Fruit fly (Drosophila melanogaster) whole organism, embryonic: ENCODE results near the gene ich.

Experiments
- Adf1 ChIP-seq: fragments of 200-800 bp; sonication (Bioruptor generic); IDR thresholded peaks from 2 replicates; pipeline ENCODE4 v1.3.6; 2022; ENCODE audit warnings: missing biosample characterization, missing genetic modification characterization
- CG10147 ChIP-seq: fragments of 200-800 bp; sonication (Bioruptor generic); optimal IDR thresholded peaks from 2 replicates; lab custom pipeline; 2019; ENCODE audit warnings: missing biosample characterization, mild to moderate bottlenecking, missing genetic modification characterization, moderate library complexity
- CG10959 ChIP-seq: fragments of 200-800 bp; sonication (Bioruptor generic); IDR thresholded peaks from 2 replicates; pipeline ENCODE4 v1.3.6; 2022; ENCODE audit warnings: missing biosample characterization, missing genetic modification characterization
- CG11093 ChIP-seq: fragments of 200-800 bp; sonication (Bioruptor generic); IDR thresholded peaks from 3 replicates; pipeline ENCODE4 v1.3.6; 2022; ENCODE audit warnings: missing biosample characterization, missing genetic modification characterization
- CG11696 ChIP-seq: fragments of 200-800 bp; sonication (Bioruptor generic); IDR thresholded peaks from 2 replicates; pipeline ENCODE4 v1.3.6; 2022; ENCODE audit warnings: missing biosample characterization, missing genetic modification characterization
- CG12071 ChIP-seq: fragments of 200-800 bp; sonication (Bioruptor generic); optimal IDR thresholded peaks from 3 replicates; lab custom pipeline; 2018; ENCODE audit warnings: missing biosample characterization, mild to moderate bottlenecking, missing genetic modification characterization
- CG13894 ChIP-seq: fragments of 200-800 bp; sonication (Bioruptor generic); optimal IDR thresholded peaks from 3 replicates; lab custom pipeline; 2018; ENCODE audit warnings: missing biosample characterization, mild to moderate bottlenecking, missing genetic modification characterization, moderate library complexity
- CG15011 ChIP-seq: fragments of 200-800 bp; sonication (Bioruptor generic); optimal IDR thresholded peaks from 3 replicates; lab custom pipeline; 2018; ENCODE audit warnings: missing biosample characterization, mild to moderate bottlenecking, missing genetic modification characterization
- CG15073 ChIP-seq: fragments of 200-800 bp; sonication (Bioruptor generic); optimal IDR thresholded peaks from 2 replicates; lab custom pipeline; 2016; ENCODE audit warnings: missing biosample characterization, missing genetic modification characterization
- CG17361 ChIP-seq: fragments of 200-800 bp; sonication (Bioruptor generic); IDR thresholded peaks from 3 replicates; pipeline ENCODE4 v1.3.6; 2022; ENCODE audit warnings: missing biosample characterization, missing genetic modification characterization
- CG17385 ChIP-seq: fragments of 200-800 bp; sonication (Bioruptor generic); optimal IDR thresholded peaks from 3 replicates; lab custom pipeline; 2018; ENCODE audit warnings: missing biosample characterization, mild to moderate bottlenecking, missing genetic modification characterization
- CG17612 ChIP-seq: fragments of 200-800 bp; sonication (Bioruptor generic); IDR thresholded peaks from 2 replicates; pipeline ENCODE4 v1.3.6; 2022; ENCODE audit warnings: missing biosample characterization, missing genetic modification characterization
- CG2116 ChIP-seq: fragments of 200-800 bp; sonication (Bioruptor generic); optimal IDR thresholded peaks from 3 replicates; lab custom pipeline; 2018; ENCODE audit warnings: missing biosample characterization, mild to moderate bottlenecking, missing genetic modification characterization
- CG2199 ChIP-seq: fragments of 200-800 bp; sonication (Bioruptor generic); IDR thresholded peaks from 3 replicates; pipeline ENCODE4 v1.3.6; 2022; ENCODE audit warnings: missing biosample characterization, missing genetic modification characterization
- CG30403 ChIP-seq: fragments of 200-800 bp; sonication (Bioruptor generic); optimal IDR thresholded peaks from 3 replicates; lab custom pipeline; 2016; ENCODE audit warnings: missing biosample characterization, missing genetic modification characterization
- CG6683 ChIP-seq: fragments of 200-800 bp; sonication (Bioruptor generic); optimal IDR thresholded peaks from 2 replicates; lab custom pipeline; 2017; ENCODE audit warnings: missing biosample characterization, mild to moderate bottlenecking, missing genetic modification characterization, missing genetic modification reagents
- CG7357 ChIP-seq: fragments of 200-800 bp; sonication (Bioruptor generic); IDR thresholded peaks from 3 replicates; pipeline ENCODE4 v1.3.6; 2022; ENCODE audit warnings: missing biosample characterization, missing genetic modification characterization
- CG7786 ChIP-seq: fragments of 200-800 bp; sonication (Bioruptor generic); optimal IDR thresholded peaks from 2 replicates; lab custom pipeline; 2016; ENCODE audit warnings: missing biosample characterization, missing genetic modification characterization
- CG7928 ChIP-seq: fragments of 200-800 bp; sonication (Bioruptor generic); optimal IDR thresholded peaks from 2 replicates; lab custom pipeline; 2017; ENCODE audit warnings: missing biosample characterization, mild to moderate bottlenecking, missing genetic modification characterization
- CG8089 ChIP-seq: fragments of 200-800 bp; sonication (Bioruptor generic); optimal IDR thresholded peaks from 3 replicates; lab custom pipeline; 2016; ENCODE audit warnings: missing biosample characterization, missing genetic modification characterization
- CoRest ChIP-seq: fragments of 200-800 bp; sonication (Bioruptor generic); optimal IDR thresholded peaks from 3 replicates; lab custom pipeline; 2018; ENCODE audit warnings: missing biosample characterization, mild to moderate bottlenecking, missing genetic modification characterization, moderate library complexity
- D19A ChIP-seq: fragments of 200-800 bp; optimal IDR thresholded peaks from 3 replicates; lab custom pipeline; 2019; ENCODE audit warnings: missing biosample characterization, mild to moderate bottlenecking, missing genetic modification characterization, moderate library complexity
- Dbx ChIP-seq: fragments of 200-800 bp; sonication (Bioruptor generic); IDR thresholded peaks from 3 replicates; pipeline ENCODE4 v1.3.6; 2022; ENCODE audit warnings: missing biosample characterization, missing genetic modification characterization
- Dll ChIP-seq: fragments of 200-800 bp; sonication (Bioruptor generic); IDR thresholded peaks from 4 replicates; pipeline ENCODE4 v1.3.6; 2022; ENCODE audit warnings: missing biosample characterization, missing genetic modification characterization; ENCODE audit not compliant: partially characterized antibody
- Eip74EF ChIP-seq, 2 experiments: fragments of 200-800 bp in 1 of 2; fragments of >200 bp in 1 of 2; sonication (Bioruptor generic) in 1 of 2; optimal IDR thresholded peaks; 2 replicates each; lab custom pipeline; 2017 to 2019; ENCODE audit warnings: missing biosample characterization in 2 of 2, missing genetic modification characterization in 2 of 2, mild to moderate bottlenecking in 1 of 2, moderate library complexity in 1 of 2
- Fer1 ChIP-seq: fragments of 200-800 bp; sonication (Bioruptor generic); optimal IDR thresholded peaks from 2 replicates; lab custom pipeline; 2017; ENCODE audit warnings: missing biosample characterization, mild to moderate bottlenecking, missing genetic modification characterization
- Hey ChIP-seq: fragments of 200-800 bp; sonication (Bioruptor generic); optimal IDR thresholded peaks from 3 replicates; lab custom pipeline; 2018; ENCODE audit warnings: missing biosample characterization, mild to moderate bottlenecking, missing genetic modification characterization
- HmgD ChIP-seq: fragments of 200-800 bp; sonication (Bioruptor generic); optimal IDR thresholded peaks from 3 replicates; lab custom pipeline; 2016; ENCODE audit warnings: missing biosample characterization, missing genetic modification characterization
- NK7.1 ChIP-seq: fragments of 200-800 bp; sonication (Bioruptor generic); optimal IDR thresholded peaks from 3 replicates; lab custom pipeline; 2016; ENCODE audit warnings: missing biosample characterization, missing genetic modification characterization
- Nf-YA ChIP-seq: fragments of 200-800 bp; sonication (Bioruptor generic); IDR thresholded peaks from 2 replicates; pipeline ENCODE4 v1.3.6; 2022; ENCODE audit warnings: missing biosample characterization, missing genetic modification characterization
- TFAM ChIP-seq: fragments of 200-800 bp; sonication (Bioruptor generic); optimal IDR thresholded peaks from 2 replicates; lab custom pipeline; 2017; ENCODE audit warnings: missing biosample characterization, missing genetic modification characterization, inconsistent platforms
- Vsx1 ChIP-seq: fragments of 200-800 bp; sonication (Bioruptor generic); optimal IDR thresholded peaks from 2 replicates; lab custom pipeline; 2017; ENCODE audit warnings: missing biosample characterization, mild to moderate bottlenecking, missing genetic modification characterization, missing genetic modification reagents
- ab ChIP-seq: fragments of 200-800 bp; sonication (Bioruptor generic); optimal IDR thresholded peaks from 2 replicates; lab custom pipeline; 2016; ENCODE audit warnings: missing biosample characterization, missing genetic modification characterization
- abd-A ChIP-seq: fragments of 200-800 bp; sonication (Bioruptor generic); optimal IDR thresholded peaks from 3 replicates; lab custom pipeline; 2019; ENCODE audit warnings: missing biosample characterization, mild to moderate bottlenecking, missing genetic modification characterization, moderate library complexity
- klu ChIP-seq: fragments of 200-800 bp; sonication (Bioruptor generic); IDR thresholded peaks from 2 replicates; pipeline ENCODE4 v1.3.6; 2022; ENCODE audit warnings: missing biosample characterization, missing genetic modification characterization
- lab ChIP-seq: fragments of 200-800 bp; sonication (Bioruptor generic); optimal IDR thresholded peaks from 3 replicates; lab custom pipeline; 2017; ENCODE audit warnings: missing biosample characterization, missing genetic modification characterization, mild to moderate bottlenecking, moderate library complexity, missing genetic modification reagents
- mam ChIP-seq: fragments of 200-800 bp; sonication (Bioruptor generic); optimal IDR thresholded peaks from 3 replicates; lab custom pipeline; 2016; ENCODE audit warnings: missing biosample characterization, missing genetic modification characterization
- otp ChIP-seq: fragments of 200-800 bp; sonication (Bioruptor generic); IDR thresholded peaks from 3 replicates; pipeline ENCODE4, ENCODE4 v1.3.6; 2022; ENCODE audit warnings: missing biosample characterization, missing genetic modification characterization
- pfk ChIP-seq: fragments of 200-800 bp; sonication (Bioruptor generic); optimal IDR thresholded peaks from 2 replicates; lab custom pipeline; 2018; ENCODE audit warnings: missing biosample characterization, mild to moderate bottlenecking, missing genetic modification characterization, moderate library complexity
- pho ChIP-seq: fragments of 200-800 bp; sonication (Bioruptor generic); optimal IDR thresholded peaks from 2 replicates; lab custom pipeline; 2016; ENCODE audit warnings: missing biosample characterization, missing genetic modification characterization
- pros ChIP-seq: fragments of 200-800 bp; sonication (Bioruptor generic); optimal IDR thresholded peaks from 3 replicates; lab custom pipeline; 2019; ENCODE audit warnings: missing biosample characterization, mild to moderate bottlenecking, missing genetic modification characterization, moderate library complexity
- repo ChIP-seq: fragments of 200-800 bp; sonication (Bioruptor generic); optimal IDR thresholded peaks from 2 replicates; lab custom pipeline; 2016; ENCODE audit warnings: missing biosample characterization, missing genetic modification characterization
- sisA ChIP-seq: fragments of 200-800 bp; sonication (Bioruptor generic); IDR thresholded peaks from 2 replicates; pipeline ENCODE4 v1.3.6; 2022; ENCODE audit warnings: missing biosample characterization, missing genetic modification characterization
- trh ChIP-seq: fragments of 200-800 bp; sonication (Bioruptor generic); optimal IDR thresholded peaks from 2 replicates; lab custom pipeline; 2016; ENCODE audit warnings: missing biosample characterization, missing genetic modification characterization
- tx ChIP-seq: fragments of 200-800 bp; sonication (Bioruptor generic); optimal IDR thresholded peaks from 2 replicates; lab custom pipeline; 2016; ENCODE audit warnings: missing biosample characterization, missing genetic modification characterization
- unpg ChIP-seq: fragments of 200-800 bp; sonication (Bioruptor generic); optimal IDR thresholded peaks from 3 replicates; lab custom pipeline; 2018; ENCODE audit warnings: missing biosample characterization, mild to moderate bottlenecking, missing genetic modification characterization, moderate library complexity
- yki ChIP-seq: fragments of >200 bp; optimal IDR thresholded peaks from 3 replicates; lab custom pipeline; 2018
- z ChIP-seq: fragments of 200-800 bp; sonication (Bioruptor generic); IDR thresholded peaks from 3 replicates; pipeline ENCODE4 v1.3.6; 2022; ENCODE audit warnings: missing biosample characterization, missing genetic modification characterization
- zen ChIP-seq: fragments of 200-800 bp; sonication (Bioruptor generic); optimal IDR thresholded peaks from 3 replicates; lab custom pipeline; 2018; ENCODE audit warnings: missing biosample characterization, mild to moderate bottlenecking, missing genetic modification characterization, moderate library complexity

Gene ich

dm6 chr3R:8927817-8928625 lies 34.8 kb downstream of the ich start (continued):
- TF ChIP-seq yki (lab: Kevin White, UChicago) (no peak), CG11093 (GFP tag; lab: Robert Waterston, UW) (peak; percentile 50; the same call in 2 of the 3 replicates), z (GFP tag; lab: Robert Waterston, UW) (no peak), abd-A (no peak), pros (GFP tag; lab: Kevin White, UChicago) (no peak), CG17612 (GFP tag; lab: Robert Waterston, UW) (no peak), Fer1 (GFP tag; lab: Kevin White, UChicago) (peak; percentile 77), TFAM (no peak), CG6683 (GFP tag; lab: Kevin White, UChicago) (peak; percentile 48), Adf1 (no peak), Nf-YA (GFP tag; lab: Robert Waterston, UW) (no peak), CG17385 (GFP tag; lab: Kevin White, UChicago) (peak; percentile 70), CG13894 (tag; lab: Kevin White, UChicago) (no peak), zen (tag; lab: Kevin White, UChicago) (peak; percentile 96), pfk (GFP tag; lab: Kevin White, UChicago) (peak; percentile 80), tx (GFP tag; lab: Kevin White, UChicago) (peak; percentile 52), trh (peak; percentile 22), CG2116 (GFP tag; lab: Kevin White, UChicago) (peak; percentile 0), Dbx (GFP tag; lab: Robert Waterston, UW) (no peak), unpg (GFP tag; lab: Kevin White, UChicago) (peak; percentile 81), Hey (no peak), pho (GFP tag; lab: Kevin White, UChicago) (peak; percentile 67), otp (GFP tag; lab: Robert Waterston, UW) (peak; percentile 71; the same call in 1 of the 3 replicates), CG10959 (peak; percentile 44; the same call in 1 of the 2 replicates), CoRest (tag; lab: Kevin White, UChicago) (peak; percentile 77), CG8089 (GFP tag; lab: Kevin White, UChicago) (peak; percentile 47), repo (GFP tag; lab: Kevin White, UChicago) (peak; percentile 39), CG12071 (GFP tag; lab: Kevin White, UChicago) (peak; percentile 53), CG10147 (GFP tag; lab: Kevin White, UChicago) (peak; percentile 77), HmgD (GFP tag; lab: Kevin White, UChicago) (no peak), D19A (tag; lab: Kevin White, UChicago) (peak; percentile 90), sisA (GFP tag; lab: Robert Waterston, UW) (peak; percentile 42), Eip74EF (GFP tag; optimal IDR thresholded peaks at IDR 0.05; lab: Kevin White, UChicago) (peak in 1 of 2 experiments; percentile 55), CG30403 (GFP tag; lab: Kevin White, UChicago) (peak; percentile 76), CG7786 (GFP tag; lab: Kevin White, UChicago) (peak; percentile 68), CG17361 (peak; percentile 89), CG15073 (GFP tag; lab: Kevin White, UChicago) (peak; percentile 60), mam (GFP tag; lab: Kevin White, UChicago) (peak; percentile 44), klu (GFP tag; lab: Robert Waterston, UW) (no peak), Dll (GFP tag; lab: Robert Waterston, UW) (0 out of 4 replicates have a peak, but pooled peaks have one; percentile 8), lab (peak; percentile 83), CG11696 (GFP tag; lab: Robert Waterston, UW) (peak; percentile 99), CG7357 (peak; percentile 46; the same call in 1 of the 3 replicates), CG7928 (no peak), CG2199 (GFP tag; lab: Robert Waterston, UW) (peak; percentile 92; the same call in 2 of the 3 replicates), CG15011 (GFP tag; lab: Kevin White, UChicago) (peak; percentile 79), ab (GFP tag; lab: Kevin White, UChicago) (no peak), NK7.1 (no peak), Vsx1 (no peak)
